Worm (Caenorhabditis elegans) whole organism, young adult: ENCODE data around the gene F10E7.1.

Experiments used
- B0019.2 ChIP-seq: fragments of 200-800 bp; sonication (Bioruptor generic); conservative IDR thresholded peaks from 2 replicates; pipeline ENCODE4 v1.3.6; 2022; ENCODE audit warnings: missing genetic modification reagents, missing genetic modification characterization, missing compliant biosample characterization
- B0336.3 ChIP-seq: fragments of 200-800 bp; sonication (Bioruptor generic); IDR thresholded peaks from 2 replicates; pipeline ENCODE4 v1.3.6; 2022; ENCODE audit warnings: missing genetic modification characterization, missing compliant biosample characterization
- C17E4.6 ChIP-seq: fragments of 200-800 bp; sonication (Bioruptor generic); IDR thresholded peaks from 2 replicates; pipeline ENCODE4 v1.3.6; 2022; ENCODE audit warnings: missing genetic modification reagents, missing genetic modification characterization, missing compliant biosample characterization
- K11D2.4 ChIP-seq: fragments of 200-800 bp; sonication (Bioruptor generic); IDR thresholded peaks from 2 replicates; pipeline ENCODE4 v1.3.6; 2022; ENCODE audit warnings: missing genetic modification reagents, missing genetic modification characterization, missing compliant biosample characterization
- K12H6.12 ChIP-seq: fragments of 200-800 bp; sonication (Bioruptor generic); optimal IDR thresholded peaks from 2 replicates; lab custom pipeline; 2018; ENCODE audit warnings: mild to moderate bottlenecking, missing genetic modification characterization, missing compliant biosample characterization
- T07F8.4 ChIP-seq: sonication (generic microtip); optimal IDR thresholded peaks from 2 replicates; lab custom pipeline; 2016; ENCODE audit warnings: mild to moderate bottlenecking, missing genetic modification characterization, moderate library complexity, missing compliant biosample characterization
- Y53G8AR.9 ChIP-seq: fragments of 200-800 bp; sonication (Bioruptor generic); conservative IDR thresholded peaks from 2 replicates; pipeline ENCODE4 v1.3.6; 2022; ENCODE audit warnings: missing genetic modification reagents, missing genetic modification characterization, missing compliant biosample characterization
- Y56A3A.18 ChIP-seq: fragments of 200-800 bp; sonication (Bioruptor generic); IDR thresholded peaks from 2 replicates; pipeline ENCODE4 v1.3.6; 2022; ENCODE audit warnings: missing genetic modification reagents, missing genetic modification characterization, missing compliant biosample characterization
- akir-1 ChIP-seq: fragments of 200-800 bp; sonication (Bioruptor generic); optimal IDR thresholded peaks from 2 replicates; lab custom pipeline; 2018; ENCODE audit warnings: mild to moderate bottlenecking, missing genetic modification characterization, moderate library complexity, missing compliant biosample characterization
- ceh-27 ChIP-seq: fragments of 200-800 bp; sonication (Bioruptor generic); optimal IDR thresholded peaks from 2 replicates; lab custom pipeline; 2018; ENCODE audit warnings: mild to moderate bottlenecking, missing genetic modification characterization, moderate library complexity, missing compliant biosample characterization
- chd-7 ChIP-seq: sonication (generic microtip); optimal IDR thresholded peaks from 2 replicates; lab custom pipeline; 2016; ENCODE audit warnings: mild to moderate bottlenecking, missing genetic modification characterization, moderate library complexity, missing compliant biosample characterization
- dox-1 ChIP-seq: fragments of 200-800 bp; sonication (Bioruptor generic); IDR thresholded peaks from 2 replicates; pipeline ENCODE4 v1.3.6; 2022; ENCODE audit warnings: missing genetic modification reagents, missing genetic modification characterization, missing compliant biosample characterization
- egl-44 ChIP-seq: fragments of 200-800 bp; sonication (Bioruptor generic); IDR thresholded peaks from 2 replicates; pipeline ENCODE4 v1.3.6; 2022; ENCODE audit warnings: missing genetic modification reagents, missing genetic modification characterization, missing compliant biosample characterization
- gei-17 ChIP-seq: fragments of 200-800 bp; sonication (Bioruptor generic); optimal IDR thresholded peaks from 2 replicates; lab custom pipeline; 2018; ENCODE audit warnings: mild to moderate bottlenecking, missing genetic modification characterization, missing compliant biosample characterization
- hlh-12 ChIP-seq: sonication (generic microtip); optimal IDR thresholded peaks from 2 replicates; lab custom pipeline; 2016; ENCODE audit warnings: missing genetic modification characterization, missing compliant biosample characterization
- hrde-1 ChIP-seq: sonication (generic microtip); optimal IDR thresholded peaks from 2 replicates; lab custom pipeline; 2016; ENCODE audit warnings: missing genetic modification characterization, mild to moderate bottlenecking, missing compliant biosample characterization, moderate library complexity, missing genotype, missing genetic modification reagents, borderline replicate concordance
- let-607 ChIP-seq, 2 experiments: fragments of 200-800 bp in 1 of 2; sonication (Bioruptor generic) in 1 of 2; sonication (generic microtip) in 1 of 2; optimal IDR thresholded peaks; 2 replicates each; lab custom pipeline; 2016 to 2018; ENCODE audit warnings: mild to moderate bottlenecking in 2 of 2, missing compliant biosample characterization in 2 of 2, missing genetic modification characterization in 2 of 2, moderate library complexity in 2 of 2, missing genotype in 1 of 2
- lin-35 ChIP-seq, 3 experiments: fragments of 150-350 bp in 2 of 3; sonication (generic microtip) in 1 of 3; optimal IDR thresholded peaks; 2 replicates each; lab custom pipeline; 2014 to 2018; ENCODE audit warnings: missing biosample characterization in 3 of 3, missing genetic modification characterization in 3 of 3, missing genetic modification reagents in 3 of 3
- lin-40 ChIP-seq: sonication (generic microtip); optimal IDR thresholded peaks from 2 replicates; lab custom pipeline; 2016; ENCODE audit warnings: missing genetic modification characterization, mild to moderate bottlenecking, missing compliant biosample characterization, missing genotype, missing genetic modification reagents
- lin-54 ChIP-seq: fragments of 200-800 bp; sonication (Bioruptor generic); optimal IDR thresholded peaks from 2 replicates; lab custom pipeline; 2018; ENCODE audit warnings: mild to moderate bottlenecking, missing genetic modification characterization, missing compliant biosample characterization
- lsy-27 ChIP-seq: sonication (generic microtip); optimal IDR thresholded peaks from 2 replicates; lab custom pipeline; 2017; ENCODE audit warnings: missing genetic modification characterization, mild to moderate bottlenecking, missing compliant biosample characterization, antibody characterized with exemption, missing genotype, borderline replicate concordance; ENCODE audit not compliant: insufficient read depth
- madf-10 ChIP-seq: sonication (generic microtip); optimal IDR thresholded peaks from 2 replicates; lab custom pipeline; 2016; ENCODE audit warnings: mild to moderate bottlenecking, missing genetic modification characterization, missing compliant biosample characterization
- nfyb-1 ChIP-seq: fragments of 200-800 bp; sonication (Bioruptor generic); IDR thresholded peaks from 2 replicates; pipeline ENCODE4 v1.3.6; 2022; ENCODE audit warnings: missing genetic modification reagents, missing genetic modification characterization, missing compliant biosample characterization
- nhr-80 ChIP-seq: sonication (generic microtip); optimal IDR thresholded peaks from 2 replicates; lab custom pipeline; 2016; ENCODE audit warnings: missing genetic modification characterization, missing compliant biosample characterization
- pha-4 ChIP-seq: fragments of 150-350 bp; sonication (generic microtip); optimal IDR thresholded peaks from 2 replicates; lab custom pipeline; 2014; ENCODE audit warnings: missing biosample characterization, missing genetic modification reagents, missing genetic modification characterization
- rcor-1 ChIP-seq: fragments of 200-800 bp; sonication (Bioruptor generic); IDR thresholded peaks from 2 replicates; pipeline ENCODE4 v1.3.6; 2022; ENCODE audit warnings: missing genetic modification reagents, missing genetic modification characterization, missing compliant biosample characterization
- rec-8 ChIP-seq, 2 experiments: sonication (generic microtip); optimal IDR thresholded peaks; 2 replicates each; lab custom pipeline; 2016; ENCODE audit warnings: mild to moderate bottlenecking in 2 of 2, missing genetic modification characterization in 2 of 2, missing genetic modification reagents in 2 of 2, missing genotype in 2 of 2, missing biosample characterization in 1 of 2, missing compliant biosample characterization in 1 of 2, moderate library complexity in 1 of 2
- sea-2 ChIP-seq: fragments of 200-800 bp; sonication (Bioruptor generic); IDR thresholded peaks from 2 replicates; pipeline ENCODE4 v1.3.6; 2022; ENCODE audit warnings: missing genetic modification characterization, missing compliant biosample characterization
- snpc-1.1 ChIP-seq: sonication (generic microtip); optimal IDR thresholded peaks from 2 replicates; lab custom pipeline; 2017; ENCODE audit warnings: missing genetic modification characterization, mild to moderate bottlenecking, missing compliant biosample characterization, antibody characterized with exemption, moderate library complexity, missing genotype, missing genetic modification reagents; ENCODE audit not compliant: insufficient read depth
- sptf-2 ChIP-seq: fragments of 200-800 bp; sonication (Bioruptor generic); optimal IDR thresholded peaks from 2 replicates; lab custom pipeline; 2018; ENCODE audit warnings: mild to moderate bottlenecking, missing genetic modification characterization, missing compliant biosample characterization
- tbx-9 ChIP-seq: sonication (generic microtip); optimal IDR thresholded peaks from 2 replicates; lab custom pipeline; 2016; ENCODE audit warnings: borderline replicate concordance, missing genetic modification characterization, inconsistent platforms, missing compliant biosample characterization
- ztf-28 ChIP-seq: fragments of 200-800 bp; sonication (Bioruptor generic); IDR thresholded peaks from 2 replicates; pipeline ENCODE4 v1.3.6; 2022; ENCODE audit warnings: missing genetic modification reagents, missing genetic modification characterization, missing compliant biosample characterization

Gene F10E7.1

ce11 chrII:7100838-7101237 is 25.7 kb upstream of the F10E7.1 start, which contains the start of gene mmaa-1 (continued):
- no peak for TF ChIP-seq tbx-9 (tag; lab: Kevin White, UChicago)
- TF ChIP-seq gei-17 (GFP tag; lab: Kevin White, UChicago) = no peak
- no peak for TF ChIP-seq akir-1 (GFP tag; lab: Kevin White, UChicago)
- no peak for TF ChIP-seq lin-35 (GFP tag; optimal IDR thresholded peaks at IDR 0.05; lab: Kevin White, UChicago)
- TF ChIP-seq K11D2.4 (GFP tag; lab: Robert Waterston, UW) = 0 out of 2 replicates have a peak, but pooled peaks have one; percentile 21
- TF ChIP-seq chd-7 (tag; lab: Kevin White, UChicago) = peak; percentile 69
- TF ChIP-seq Y53G8AR.9 (GFP tag; lab: Robert Waterston, UW) = peak; percentile 88
- TF ChIP-seq lin-40 (tag; lab: Kevin White, UChicago) = no peak
- no peak for TF ChIP-seq sea-2 (GFP tag; lab: Robert Waterston, UW)
- no peak for TF ChIP-seq B0019.2 (GFP tag; lab: Robert Waterston, UW)
- no peak; the same call in 1 of the 2 replicates for TF ChIP-seq B0336.3 (GFP tag; lab: Robert Waterston, UW)
- TF ChIP-seq nhr-80 (tag; lab: Kevin White, UChicago) = no peak
- peak in 1 of 2 experiments; percentile 26 for TF ChIP-seq let-607 (tag; optimal IDR thresholded peaks at IDR 0.05; lab: Kevin White, UChicago)
- TF ChIP-seq nfyb-1 (GFP tag; lab: Robert Waterston, UW) = peak; percentile 51; the same call in 1 of the 2 replicates
- no peak for TF ChIP-seq lsy-27 (tag; lab: Kevin White, UChicago)
- TF ChIP-seq egl-44 (GFP tag; lab: Robert Waterston, UW) = no peak
- no peak for TF ChIP-seq hrde-1 (tag; lab: Kevin White, UChicago)
- TF ChIP-seq madf-10 (tag; lab: Kevin White, UChicago) = peak; percentile 3
- no peak for TF ChIP-seq ceh-27 (GFP tag; lab: Kevin White, UChicago)
- TF ChIP-seq sptf-2 = no peak
- no peak for TF ChIP-seq K12H6.12
- no peak for TF ChIP-seq rcor-1 (GFP tag; lab: Robert Waterston, UW)
- peak; percentile 34; the same call in 1 of the 2 replicates for TF ChIP-seq dox-1 (GFP tag; lab: Robert Waterston, UW)
- no peak for TF ChIP-seq pha-4 (tag; lab: Kevin White, UChicago)
- no peak for TF ChIP-seq ztf-28 (GFP tag; lab: Robert Waterston, UW)
- TF ChIP-seq rec-8 (tag; optimal IDR thresholded peaks at IDR 0.05; lab: Kevin White, UChicago) = no peak
- TF ChIP-seq, all 124 proteins: peak for 17

ce11 chrII:7102288-7102687 is 24.3 kb upstream of the F10E7.1 start:
- TF ChIP-seq nhr-80 (tag; lab: Kevin White, UChicago) = peak; percentile 30
- no peak for TF ChIP-seq C17E4.6 (GFP tag; lab: Robert Waterston, UW)

ce11 chrII:7103111-7103510 is 23.4 kb upstream of the F10E7.1 start:
- TF ChIP-seq Y56A3A.18 (GFP tag; lab: Robert Waterston, UW) (no peak), snpc-1.1 (tag; lab: Kevin White, UChicago) (no peak), lin-54 (GFP tag; lab: Kevin White, UChicago) (no peak), chd-7 (tag; lab: Kevin White, UChicago) (no peak), T07F8.4 (no peak), hlh-12 (no peak), lsy-27 (tag; lab: Kevin White, UChicago) (no peak)
- TF ChIP-seq, all 124 proteins: peak for 0
